Worm (Caenorhabditis elegans) whole organism, L1 larva: ENCODE results near the gene C05A2.4.

Experiments used
- egl-27 ChIP-seq, 2 experiments: fragments of 150-350 bp in 1 of 2; sonication (generic microtip); optimal IDR thresholded peaks; 3 replicates each; lab custom pipeline; 2017 to 2018; ENCODE audit warnings: missing biosample characterization in 2 of 2, missing genetic modification characterization in 2 of 2, missing genetic modification reagents in 2 of 2
- pag-3 ChIP-seq: sonication (generic microtip); optimal IDR thresholded peaks from 2 replicates; lab custom pipeline; 2017; ENCODE audit warnings: missing genetic modification characterization, mild to moderate bottlenecking, missing compliant biosample characterization, antibody characterized with exemption, borderline replicate concordance; ENCODE audit not compliant: insufficient read depth

ce11 chrV:10709385-10709784, 14.1 kb downstream of the C05A2.4 start:
- TF ChIP-seq egl-27 (tag; optimal IDR thresholded peaks at IDR 0.05; lab: Kevin White, UChicago), result no peak
- no peak for TF ChIP-seq pag-3 (tag; lab: Kevin White, UChicago)
